Fruit fly (Drosophila melanogaster) whole organism, embryonic: ENCODE data around the gene COX6B.

Source experiments
- Awh ChIP-seq: fragments of 200-800 bp; sonication (Bioruptor generic); IDR thresholded peaks from 2 replicates; pipeline ENCODE4, ENCODE4 v1.3.6; 2022; ENCODE audit warnings: missing biosample characterization, missing genetic modification characterization
- CG10274 ChIP-seq: fragments of 200-800 bp; sonication (Bioruptor generic); optimal IDR thresholded peaks from 3 replicates; lab custom pipeline; 2017; ENCODE audit warnings: missing biosample characterization, mild to moderate bottlenecking, missing genetic modification characterization
- CG10979 ChIP-seq: fragments of 200-800 bp; sonication (Bioruptor generic); optimal IDR thresholded peaks from 2 replicates; lab custom pipeline; 2018; ENCODE audit warnings: missing biosample characterization, mild to moderate bottlenecking, missing genetic modification characterization, moderate library complexity
- CG12155 ChIP-seq: fragments of 200-800 bp; sonication (Bioruptor generic); optimal IDR thresholded peaks from 3 replicates; lab custom pipeline; 2016; ENCODE audit warnings: missing biosample characterization, missing genetic modification characterization
- CG1233 ChIP-seq: fragments of 200-800 bp; sonication (Bioruptor generic); optimal IDR thresholded peaks from 4 replicates; lab custom pipeline; 2018; ENCODE audit warnings: missing biosample characterization, mild to moderate bottlenecking, missing genetic modification characterization
- CG14441 ChIP-seq: fragments of 200-800 bp; sonication (Bioruptor generic); IDR thresholded peaks from 2 replicates; pipeline ENCODE4 v1.3.6; 2022; ENCODE audit warnings: missing biosample characterization, missing genetic modification characterization
- CG17359 ChIP-seq: fragments of 200-800 bp; sonication (Bioruptor generic); optimal IDR thresholded peaks from 3 replicates; lab custom pipeline; 2018; ENCODE audit warnings: missing biosample characterization, mild to moderate bottlenecking, missing genetic modification characterization, moderate library complexity
- CG17802 ChIP-seq: fragments of 200-800 bp; sonication (Bioruptor generic); optimal IDR thresholded peaks from 2 replicates; lab custom pipeline; 2018; ENCODE audit warnings: missing biosample characterization, mild to moderate bottlenecking, missing genetic modification characterization, moderate library complexity
- CG18619 ChIP-seq: fragments of 200-800 bp; sonication (Bioruptor generic); optimal IDR thresholded peaks from 3 replicates; lab custom pipeline; 2017; ENCODE audit warnings: missing biosample characterization, mild to moderate bottlenecking, missing genetic modification characterization
- CG32532 ChIP-seq: fragments of 200-800 bp; sonication (Bioruptor generic); IDR thresholded peaks from 2 replicates; pipeline ENCODE4 v1.3.6; 2022; ENCODE audit warnings: missing biosample characterization, missing genetic modification characterization
- CG3407 ChIP-seq: fragments of 200-800 bp; sonication (Bioruptor generic); optimal IDR thresholded peaks from 2 replicates; lab custom pipeline; 2018; ENCODE audit warnings: missing biosample characterization, mild to moderate bottlenecking, missing genetic modification characterization
- CG34422 ChIP-seq: fragments of 200-800 bp; sonication (Bioruptor generic); IDR thresholded peaks from 3 replicates; pipeline ENCODE4 v1.3.6; 2022; ENCODE audit warnings: missing biosample characterization, missing genetic modification characterization
- CG3726 ChIP-seq: fragments of 200-800 bp; sonication (Bioruptor generic); IDR thresholded peaks from 3 replicates; pipeline ENCODE4, ENCODE4 v1.3.6; 2022; ENCODE audit warnings: missing biosample characterization, missing genetic modification characterization
- CG4282 ChIP-seq: fragments of 200-800 bp; sonication (Bioruptor generic); optimal IDR thresholded peaks from 2 replicates; lab custom pipeline; 2016; ENCODE audit warnings: missing biosample characterization, missing genetic modification characterization
- CG5953 ChIP-seq: fragments of 200-800 bp; sonication (Bioruptor generic); IDR thresholded peaks from 2 replicates; pipeline ENCODE4 v1.3.6; 2022; ENCODE audit warnings: missing biosample characterization, missing genetic modification characterization
- CG6683 ChIP-seq: fragments of 200-800 bp; sonication (Bioruptor generic); optimal IDR thresholded peaks from 2 replicates; lab custom pipeline; 2017; ENCODE audit warnings: missing biosample characterization, mild to moderate bottlenecking, missing genetic modification characterization, missing genetic modification reagents
- CG8388 ChIP-seq: fragments of 200-800 bp; sonication (Bioruptor generic); optimal IDR thresholded peaks from 2 replicates; lab custom pipeline; 2019; ENCODE audit warnings: missing biosample characterization, mild to moderate bottlenecking, missing genetic modification characterization, moderate library complexity
- CG9932 ChIP-seq: fragments of 200-800 bp; sonication (Bioruptor generic); IDR thresholded peaks from 2 replicates; pipeline ENCODE4 v1.3.6; 2022; ENCODE audit warnings: missing biosample characterization, missing genetic modification characterization
- CTCF ChIP-seq: fragments of 200-800 bp; sonication (Bioruptor generic); optimal IDR thresholded peaks from 2 replicates; lab custom pipeline; 2017; ENCODE audit warnings: missing biosample characterization, mild to moderate bottlenecking, missing genetic modification characterization, moderate library complexity
- Dbx ChIP-seq: fragments of 200-800 bp; sonication (Bioruptor generic); IDR thresholded peaks from 3 replicates; pipeline ENCODE4 v1.3.6; 2022; ENCODE audit warnings: missing biosample characterization, missing genetic modification characterization
- Elba2 ChIP-seq: fragments of 200-800 bp; sonication (Bioruptor generic); optimal IDR thresholded peaks from 3 replicates; lab custom pipeline; 2016; ENCODE audit warnings: missing biosample characterization, missing genetic modification characterization
- H15 ChIP-seq: fragments of 200-800 bp; sonication (Bioruptor generic); IDR thresholded peaks from 3 replicates; pipeline ENCODE4 v1.3.6; 2022; ENCODE audit warnings: missing biosample characterization, missing genetic modification characterization
- Hmx ChIP-seq: fragments of 200-800 bp; sonication (Bioruptor generic); optimal IDR thresholded peaks from 2 replicates; lab custom pipeline; 2016; ENCODE audit warnings: missing biosample characterization, missing genetic modification characterization
- Max ChIP-seq: fragments of 200-800 bp; sonication (Bioruptor generic); optimal IDR thresholded peaks from 2 replicates; lab custom pipeline; 2016; ENCODE audit warnings: missing biosample characterization, mild to moderate bottlenecking, missing genetic modification characterization
- NC2α ChIP-seq: fragments of 200-800 bp; sonication (Bioruptor generic); optimal IDR thresholded peaks from 2 replicates; lab custom pipeline; 2016; ENCODE audit warnings: missing biosample characterization, missing genetic modification characterization
- NC2β ChIP-seq: fragments of 200-800 bp; sonication (Bioruptor generic); optimal IDR thresholded peaks from 2 replicates; lab custom pipeline; 2016; ENCODE audit warnings: missing biosample characterization, missing genetic modification characterization
- NfI ChIP-seq: fragments of 200-800 bp; sonication (Bioruptor generic); optimal IDR thresholded peaks from 3 replicates; lab custom pipeline; 2018; ENCODE audit warnings: missing biosample characterization, mild to moderate bottlenecking, missing genetic modification characterization, moderate library complexity
- Rfx ChIP-seq: fragments of 200-800 bp; sonication (Bioruptor generic); IDR thresholded peaks from 2 replicates; pipeline ENCODE4 v1.3.6; 2022; ENCODE audit warnings: missing biosample characterization, missing genetic modification characterization
- Side ChIP-seq: fragments of 200-800 bp; sonication (Bioruptor generic); optimal IDR thresholded peaks from 2 replicates; lab custom pipeline; 2016; ENCODE audit warnings: missing biosample characterization, missing genetic modification characterization
- ac ChIP-seq: fragments of 200-800 bp; sonication (Bioruptor generic); optimal IDR thresholded peaks from 3 replicates; lab custom pipeline; 2017; ENCODE audit warnings: missing biosample characterization, mild to moderate bottlenecking, missing genetic modification characterization
- br ChIP-seq: fragments of >200 bp; optimal IDR thresholded peaks from 2 replicates; lab custom pipeline; 2017
- bsh ChIP-seq, 2 experiments: fragments of 200-800 bp; sonication (Bioruptor generic); optimal IDR thresholded peaks; 2 replicates each; lab custom pipeline; 2017 to 2018; ENCODE audit warnings: mild to moderate bottlenecking in 2 of 2, missing biosample characterization in 2 of 2, missing genetic modification characterization in 2 of 2, moderate library complexity in 1 of 2
- corto ChIP-seq: fragments of 200-800 bp; sonication (Bioruptor generic); optimal IDR thresholded peaks from 2 replicates; lab custom pipeline; 2016; ENCODE audit warnings: missing biosample characterization, mild to moderate bottlenecking, missing genetic modification characterization, moderate library complexity
- croc ChIP-seq: fragments of 200-800 bp; sonication (Bioruptor generic); conservative IDR thresholded peaks from 3 replicates; pipeline ENCODE4 v1.3.6; 2022; ENCODE audit warnings: missing biosample characterization, missing genetic modification characterization
- crp ChIP-seq, 2 experiments: fragments of 200-800 bp; sonication (Bioruptor generic); optimal IDR thresholded peaks; 2 replicates in 1 of 2; 3 replicates in 1 of 2; lab custom pipeline; 2017; ENCODE audit warnings: missing biosample characterization in 2 of 2, missing genetic modification characterization in 2 of 2, mild to moderate bottlenecking in 1 of 2, moderate library complexity in 1 of 2
- dan ChIP-seq: fragments of 200-800 bp; sonication (Bioruptor generic); IDR thresholded peaks from 2 replicates; pipeline ENCODE4 v1.3.6; 2022; ENCODE audit warnings: missing biosample characterization, missing genetic modification characterization
- dpn ChIP-seq, 2 experiments: fragments of 200-800 bp; sonication (Bioruptor generic); optimal IDR thresholded peaks; 3 replicates each; lab custom pipeline; 2016; ENCODE audit warnings: missing biosample characterization in 2 of 2, missing genetic modification characterization in 2 of 2
- eyg ChIP-seq: fragments of 200-800 bp; sonication (Bioruptor generic); optimal IDR thresholded peaks from 3 replicates; lab custom pipeline; 2016; ENCODE audit warnings: missing biosample characterization, missing genetic modification characterization
- fd96Cb ChIP-seq: fragments of 200-800 bp; sonication (Bioruptor generic); optimal IDR thresholded peaks from 2 replicates; lab custom pipeline; 2018; ENCODE audit warnings: missing biosample characterization, mild to moderate bottlenecking, missing genetic modification characterization, moderate library complexity
- grau ChIP-seq: fragments of 200-800 bp; optimal IDR thresholded peaks from 3 replicates; lab custom pipeline; 2019; ENCODE audit warnings: missing biosample characterization, mild to moderate bottlenecking, missing genetic modification characterization, moderate library complexity
- gro ChIP-seq: fragments of 200-800 bp; sonication (Bioruptor generic); optimal IDR thresholded peaks from 2 replicates; lab custom pipeline; 2016; ENCODE audit warnings: missing biosample characterization, missing genetic modification characterization
- gsb ChIP-seq: fragments of 200-800 bp; sonication (Bioruptor generic); IDR thresholded peaks from 2 replicates; pipeline ENCODE4 v1.3.6; 2022; ENCODE audit warnings: missing biosample characterization, missing genetic modification characterization
- lab ChIP-seq: fragments of 200-800 bp; sonication (Bioruptor generic); optimal IDR thresholded peaks from 3 replicates; lab custom pipeline; 2017; ENCODE audit warnings: missing biosample characterization, missing genetic modification characterization, mild to moderate bottlenecking, moderate library complexity, missing genetic modification reagents
- lov ChIP-seq, 2 experiments: fragments of 200-800 bp in 1 of 2; fragments of >200 bp in 1 of 2; sonication (Bioruptor generic) in 1 of 2; IDR thresholded peaks in 1 of 2; optimal IDR thresholded peaks in 1 of 2; 2 replicates in 1 of 2; 3 replicates in 1 of 2; pipeline versions ENCODE4 v1.3.6 to Lab custom; 2017 to 2022; ENCODE audit warnings: missing biosample characterization in 1 of 2, missing genetic modification characterization in 1 of 2
- luna ChIP-seq: fragments of 200-800 bp; sonication (Bioruptor generic); optimal IDR thresholded peaks from 2 replicates; lab custom pipeline; 2016; ENCODE audit warnings: missing biosample characterization, missing genetic modification characterization
- oc ChIP-seq: fragments of 200-800 bp; sonication (Bioruptor generic); optimal IDR thresholded peaks from 2 replicates; lab custom pipeline; 2018; ENCODE audit warnings: missing biosample characterization, mild to moderate bottlenecking, missing genetic modification characterization, moderate library complexity
- peb ChIP-seq: fragments of 200-800 bp; sonication (Bioruptor generic); IDR thresholded peaks from 2 replicates; pipeline ENCODE4 v1.3.6; 2022; ENCODE audit warnings: missing biosample characterization, missing genetic modification characterization
- sc ChIP-seq, 3 experiments: fragments of >200 bp in 2 of 3; fragments of 200-800 bp in 1 of 3; sonication (Bioruptor generic) in 1 of 3; optimal IDR thresholded peaks; 2 replicates in 2 of 3; 3 replicates in 1 of 3; lab custom pipeline; 2017; ENCODE audit warnings: mild to moderate bottlenecking in 1 of 3, missing biosample characterization in 1 of 3, missing genetic modification characterization in 1 of 3, missing genetic modification reagents in 1 of 3
- slou ChIP-seq: fragments of 200-800 bp; sonication (Bioruptor generic); optimal IDR thresholded peaks from 3 replicates; lab custom pipeline; 2016; ENCODE audit warnings: missing biosample characterization, missing genetic modification characterization
- trem ChIP-seq: fragments of 200-800 bp; optimal IDR thresholded peaks from 3 replicates; lab custom pipeline; 2019; ENCODE audit warnings: missing biosample characterization, mild to moderate bottlenecking, missing genetic modification characterization, moderate library complexity
- twi ChIP-seq: fragments of 200-800 bp; optimal IDR thresholded peaks from 2 replicates; lab custom pipeline; 2019; ENCODE audit warnings: missing biosample characterization, mild to moderate bottlenecking, missing genetic modification characterization, moderate library complexity
- vvl ChIP-seq: fragments of 200-800 bp; sonication (Bioruptor generic); IDR thresholded peaks from 2 replicates; pipeline ENCODE4 v1.3.6; 2022; ENCODE audit warnings: missing biosample characterization, missing genetic modification characterization

COX6B gene

dm6 chrX:19784875-19785274 lies 40.7 kb upstream of the COX6B start (continued):
- TF ChIP-seq dan (GFP tag; lab: Robert Waterston, UW) (no peak), croc (GFP tag; lab: Robert Waterston, UW) (peak; percentile 20; the same call in 1 of the 3 replicates), ac (GFP tag; lab: Kevin White, UChicago) (no peak), CG4282 (GFP tag; lab: Kevin White, UChicago) (no peak), sc (optimal IDR thresholded peaks at IDR 0.05; lab: Kevin White, UChicago) (no peak), sc (GFP tag; optimal IDR thresholded peaks at IDR 0.05; lab: Kevin White, UChicago) (peak; percentile 11), NC2β (no peak), peb (GFP tag; lab: Robert Waterston, UW) (no peak), CG34422 (GFP tag; lab: Robert Waterston, UW) (no peak), grau (tag; lab: Kevin White, UChicago) (peak; percentile 22), slou (no peak), gsb (GFP tag; lab: Robert Waterston, UW) (no peak), CG17802 (tag; lab: Kevin White, UChicago) (no peak), lab (GFP tag; lab: Kevin White, UChicago) (no peak), NC2α (GFP tag; lab: Kevin White, UChicago) (no peak), bsh (GFP tag; optimal IDR thresholded peaks at IDR 0.05; lab: Kevin White, UChicago) (peak in 1 of 2 experiments; percentile 46), CG5953 (GFP tag; lab: Robert Waterston, UW) (no peak), oc (tag; lab: Kevin White, UChicago) (no peak), Hmx (GFP tag; lab: Kevin White, UChicago) (no peak), H15 (GFP tag; lab: Robert Waterston, UW) (no peak), CG17359 (tag; lab: Kevin White, UChicago) (peak; percentile 21), CG32532 (GFP tag; lab: Robert Waterston, UW) (no peak), CG12155 (GFP tag; lab: Kevin White, UChicago) (no peak), CG9932 (GFP tag; lab: Robert Waterston, UW) (no peak), CG10274 (GFP tag; lab: Kevin White, UChicago) (no peak), Max (GFP tag; lab: Kevin White, UChicago) (no peak), CG6683 (GFP tag; lab: Kevin White, UChicago) (no peak), CTCF (GFP tag; lab: Kevin White, UChicago) (no peak), dpn (GFP tag; optimal IDR thresholded peaks at IDR 0.05; lab: Kevin White, UChicago) (peak in 1 of 2 experiments; percentile 26), Rfx (GFP tag; lab: Robert Waterston, UW) (no peak), CG18619 (GFP tag; lab: Kevin White, UChicago) (no peak), eyg (GFP tag; lab: Kevin White, UChicago) (no peak), lov (optimal IDR thresholded peaks at IDR 0.05; lab: Kevin White, UChicago) (no peak), lov (GFP tag; IDR thresholded peaks at IDR 0.05; lab: Robert Waterston, UW) (no peak), Dbx (no peak), gro (GFP tag; lab: Kevin White, UChicago) (no peak), Side (GFP tag; lab: Kevin White, UChicago) (peak; percentile 1), CG1233 (GFP tag; lab: Kevin White, UChicago) (no peak), NfI (GFP tag; lab: Kevin White, UChicago) (no peak), trem (tag; lab: Kevin White, UChicago) (peak; percentile 15), Awh (0 out of 2 replicates have a peak, but pooled peaks have one; percentile 8), vvl (no peak), CG3407 (no peak), br (lab: Kevin White, UChicago) (no peak), twi (tag; lab: Kevin White, UChicago) (no peak), corto (no peak), crp (GFP tag; optimal IDR thresholded peaks at IDR 0.05; lab: Kevin White, UChicago) (no peak), luna (GFP tag; lab: Kevin White, UChicago) (no peak), Elba2 (no peak), CG10979 (peak; percentile 45), CG8388 (GFP tag; lab: Kevin White, UChicago) (peak; percentile 25), fd96Cb (tag; lab: Kevin White, UChicago) (peak; percentile 29), CG3726 (GFP tag; lab: Robert Waterston, UW) (no peak), CG14441 (GFP tag; lab: Robert Waterston, UW) (0 out of 2 replicates have a peak, but pooled peaks have one; percentile 18)
